Worm (Caenorhabditis elegans) whole organism, early embryonic: ENCODE results near the gene T28D9.11.

Experiments used
- B0310.2 ChIP-seq: sonication (generic microtip); optimal IDR thresholded peaks from 2 replicates; lab custom pipeline; 2016; ENCODE audit warnings: mild to moderate bottlenecking, missing genetic modification characterization, missing compliant biosample characterization
- ama-1 ChIP-seq: fragments of 150-350 bp; optimal IDR thresholded peaks from 2 replicates; lab custom pipeline; 2014
- ets-7 ChIP-seq: sonication (generic microtip); optimal IDR thresholded peaks from 2 replicates; lab custom pipeline; 2016; ENCODE audit warnings: missing genotype, missing genetic modification characterization, missing compliant biosample characterization
- flt-1 ChIP-seq: fragments of 200-800 bp; sonication (Bioruptor generic); IDR thresholded peaks from 2 replicates; pipeline ENCODE4 v1.3.6; 2022; ENCODE audit warnings: missing genetic modification characterization, missing compliant biosample characterization
- hnd-1 ChIP-seq: sonication (generic microtip); optimal IDR thresholded peaks from 2 replicates; lab custom pipeline; 2016; ENCODE audit warnings: missing genetic modification characterization, missing compliant biosample characterization
- tra-4 ChIP-seq: sonication (generic microtip); optimal IDR thresholded peaks from 2 replicates; lab custom pipeline; 2017; ENCODE audit warnings: missing genetic modification characterization, missing compliant biosample characterization

ce11 chrII:6469340-6469739 is 22.5 kb downstream of the T28D9.11 start:
- TF ChIP-seq ama-1 (lab: Kevin White, UChicago), result no peak
- TF ChIP-seq tra-4 (tag; lab: Kevin White, UChicago), result no peak
- TF ChIP-seq flt-1 (GFP tag; lab: Robert Waterston, UW), result no peak
- TF ChIP-seq hnd-1 (tag; lab: Kevin White, UChicago), result no peak
- TF ChIP-seq B0310.2 (tag; lab: Kevin White, UChicago), result no peak
- no peak for TF ChIP-seq ets-7 (tag; lab: Kevin White, UChicago)
